Worm (Caenorhabditis elegans): ENCODE measurements around the gene bgal-2.

The bgal-2 gene

ce11 chrX:6742011-6742683, 42.1 kb upstream of the bgal-2 start, which contains the start of gene mdl-1 (continued):
- TF ChIP-seq zip-2 (tag; optimal IDR thresholded peaks at IDR 0.05): no peak
- TF ChIP-seq ceh-28 (tag; optimal IDR thresholded peaks at IDR 0.05): no peak
- TF ChIP-seq zip-11 (GFP tag; IDR thresholded peaks at IDR 0.05): no peak
- TF ChIP-seq nhr-42 (GFP tag; IDR thresholded peaks at IDR 0.05): peak; percentile 85
- TF ChIP-seq Y105C5A.15 (GFP tag; IDR thresholded peaks at IDR 0.05): no peak
- peak; percentile 73 for TF ChIP-seq lin-1 (GFP tag; IDR thresholded peaks at IDR 0.05)

ce11 chrX:6742891-6743290, 41.3 kb upstream of the bgal-2 start:
- TF ChIP-seq zip-11 (GFP tag; IDR thresholded peaks at IDR 0.05) (no peak), nhr-77 (tag; optimal IDR thresholded peaks at IDR 0.05) (peak; percentile 39), T26A8.4 (GFP tag; IDR thresholded peaks at IDR 0.05) (no peak; the same call in 1 of the 2 replicates), tag-97 (GFP tag; IDR thresholded peaks at IDR 0.05) (no peak), lin-29 (GFP tag; IDR thresholded peaks at IDR 0.05) (no peak), zip-2 (tag; optimal IDR thresholded peaks at IDR 0.05) (no peak), nhr-25 (tag; optimal IDR thresholded peaks at IDR 0.05; ENCODE audit: borderline replicate concordance, insufficient read depth) (no peak), R02D3.7 (tag; optimal IDR thresholded peaks at IDR 0.05) (no peak), lin-15B (tag; optimal IDR thresholded peaks at IDR 0.05) (no peak), pha-4 (GFP tag; IDR thresholded peaks at IDR 0.05) (0 out of 2 replicates have a peak, but pooled peaks have one; percentile 34), pha-4 (tag; optimal IDR thresholded peaks at IDR 0.05) (no peak), Y5F2A.4 (GFP tag; optimal IDR thresholded peaks at IDR 0.05) (no peak), gei-8 (GFP tag; optimal IDR thresholded peaks at IDR 0.05) (no peak), hlh-11 (tag; optimal IDR thresholded peaks at IDR 0.05) (peak; percentile 82), nhr-41 (GFP tag; IDR thresholded peaks at IDR 0.05) (no peak), F10B5.3 (tag; optimal IDR thresholded peaks at IDR 0.05) (no peak), mdl-1 (tag; optimal IDR thresholded peaks at IDR 0.05) (peak in 1 of 2 experiments; percentile 100), php-3 (GFP tag; IDR thresholded peaks at IDR 0.05) (peak; percentile 27; the same call in 1 of the 2 replicates), ceh-62 (tag; optimal IDR thresholded peaks at IDR 0.05) (no peak), dmd-8 (GFP tag; IDR thresholded peaks at IDR 0.05) (no peak), madf-9 (GFP tag; conservative IDR thresholded peaks at IDR 0.05) (no peak), pqm-1 (tag; optimal IDR thresholded peaks at IDR 0.05) (no peak), mxl-2 (GFP tag; conservative IDR thresholded peaks at IDR 0.05) (peak; percentile 95), zfp-2 (tag; optimal IDR thresholded peaks at IDR 0.05) (no peak), unc-62 (GFP tag; optimal IDR thresholded peaks at IDR 0.05 in 1 of 2) (peak in 1 of 2 experiments; percentile 98), unc-62 (tag; optimal IDR thresholded peaks at IDR 0.05) (no peak), egl-27 (tag; optimal IDR thresholded peaks at IDR 0.05) (no peak), D1046.2 (GFP tag; IDR thresholded peaks at IDR 0.05) (no peak), spr-1 (tag; optimal IDR thresholded peaks at IDR 0.05) (no peak), zag-1 (tag; optimal IDR thresholded peaks at IDR 0.05) (no peak), ZK337.2 (GFP tag; IDR thresholded peaks at IDR 0.05) (no peak), nhr-237 (tag; optimal IDR thresholded peaks at IDR 0.05) (no peak), lin-39 (tag; optimal IDR thresholded peaks at IDR 0.05) (no peak), mxl-3 (GFP tag; optimal IDR thresholded peaks at IDR 0.05) (peak; percentile 80), aha-1 (tag) (peak; percentile 17), Y105C5A.15 (GFP tag; IDR thresholded peaks at IDR 0.05) (no peak), lim-7 (GFP tag; IDR thresholded peaks at IDR 0.05) (no peak), dve-1 (tag; optimal IDR thresholded peaks at IDR 0.05; ENCODE audit: insufficient read depth) (peak; percentile 82), dmd-9 (GFP tag; IDR thresholded peaks at IDR 0.05) (no peak), ceh-82 (tag; optimal IDR thresholded peaks at IDR 0.05) (no peak), attf-4 (tag; optimal IDR thresholded peaks at IDR 0.05) (no peak), rbr-2 (tag; optimal IDR thresholded peaks at IDR 0.05) (no peak), nhr-10 (tag; optimal IDR thresholded peaks at IDR 0.05) (peak; percentile 89), lin-13 (GFP tag; optimal IDR thresholded peaks at IDR 0.05) (no peak), ZK546.5 (tag; optimal IDR thresholded peaks at IDR 0.05) (no peak), zfp-3 (GFP tag; conservative IDR thresholded peaks at IDR 0.05) (no peak), mes-2 (tag; optimal IDR thresholded peaks at IDR 0.05; ENCODE audit: poor library complexity, severe bottlenecking) (peak; percentile 32)

Data from whole organism, L4 larva.